Fruit fly (Drosophila melanogaster): ENCODE data around the gene CG13907.

The CG13907 gene

dm6 chr3L:904364-904763, 22.6 kb upstream of the CG13907 start (continued):
- peak; percentile 43 for TF ChIP-seq spab (GFP tag; optimal IDR thresholded peaks at IDR 0.05)
- TF ChIP-seq Hr39 (GFP tag; optimal IDR thresholded peaks at IDR 0.05): peak; percentile 60
- TF ChIP-seq CG6163 (GFP tag; IDR thresholded peaks at IDR 0.05): peak; percentile 56; the same call in 2 of the 3 replicates
- no peak for TF ChIP-seq net (GFP tag; optimal IDR thresholded peaks at IDR 0.05)
- peak; percentile 41 for TF ChIP-seq CG10631 (GFP tag; optimal IDR thresholded peaks at IDR 0.05)
- TF ChIP-seq CG3919 (GFP tag; optimal IDR thresholded peaks at IDR 0.05): peak; percentile 69
- peak; percentile 51 for TF ChIP-seq CG6792 (GFP tag; optimal IDR thresholded peaks at IDR 0.05)
- peak; percentile 75 for TF ChIP-seq esn (GFP tag; optimal IDR thresholded peaks at IDR 0.05)
- TF ChIP-seq CG6808 (GFP tag; optimal IDR thresholded peaks at IDR 0.05): peak; percentile 34
- TF ChIP-seq achi (GFP tag; optimal IDR thresholded peaks at IDR 0.05): peak; percentile 31
- peak; percentile 73 for TF ChIP-seq cyc (GFP tag; optimal IDR thresholded peaks at IDR 0.05)
- TF ChIP-seq CG11762 (GFP tag; optimal IDR thresholded peaks at IDR 0.05; ENCODE audit: insufficient read depth): peak; percentile 24
- TF ChIP-seq CG10669 (GFP tag; optimal IDR thresholded peaks at IDR 0.05): peak; percentile 59
- TF ChIP-seq CG7368 (GFP tag; optimal IDR thresholded peaks at IDR 0.05): peak; percentile 47
- TF ChIP-seq Eip75B (GFP tag; optimal IDR thresholded peaks at IDR 0.05): peak; percentile 40
- peak; percentile 33 for TF ChIP-seq Sox14 (GFP tag; optimal IDR thresholded peaks at IDR 0.05)
- TF ChIP-seq Eip93F (GFP tag; optimal IDR thresholded peaks at IDR 0.05): no peak
- no peak for TF ChIP-seq eg (GFP tag; IDR thresholded peaks at IDR 0.05)
- TF ChIP-seq CG8319 (GFP tag; optimal IDR thresholded peaks at IDR 0.05): peak; percentile 14
- TF ChIP-seq CG8119 (GFP tag; IDR thresholded peaks at IDR 0.05): 0 out of 3 replicates have a peak, but pooled peaks have one; percentile 16
- TF ChIP-seq Gug (GFP tag; IDR thresholded peaks at IDR 0.05): no peak
- no peak for TF ChIP-seq CG4318 (GFP tag; optimal IDR thresholded peaks at IDR 0.05)
- peak in 1 of 2 experiments; percentile 33 for TF ChIP-seq ss (GFP tag; optimal IDR thresholded peaks at IDR 0.05)
- TF ChIP-seq vri (GFP tag; optimal IDR thresholded peaks at IDR 0.05): peak; percentile 49
- peak; percentile 62 for TF ChIP-seq Met (GFP tag; optimal IDR thresholded peaks at IDR 0.05)
- peak in 1 of 2 experiments; percentile 60 for TF ChIP-seq salr (GFP tag; optimal IDR thresholded peaks at IDR 0.05)
- TF ChIP-seq Sox15 (GFP tag; optimal IDR thresholded peaks at IDR 0.05): peak; percentile 15
- peak; percentile 40 for TF ChIP-seq CG1621 (tag; optimal IDR thresholded peaks at IDR 0.05)

dm6 chr3L:903900-904299, 22.1 kb upstream of the CG13907 start:
- TF ChIP-seq cyc (GFP tag; optimal IDR thresholded peaks at IDR 0.05): no peak
- TF ChIP-seq CG8119 (GFP tag; IDR thresholded peaks at IDR 0.05): no peak
- no peak for TF ChIP-seq CG8632 (GFP tag; optimal IDR thresholded peaks at IDR 0.05)
- TF ChIP-seq fkh (GFP tag; optimal IDR thresholded peaks at IDR 0.05): no peak
- no peak for TF ChIP-seq esn (GFP tag; optimal IDR thresholded peaks at IDR 0.05)
- no peak for TF ChIP-seq Ets96B (tag; optimal IDR thresholded peaks at IDR 0.05)
- no peak for TF ChIP-seq CG4318 (GFP tag; optimal IDR thresholded peaks at IDR 0.05)
- no peak for TF ChIP-seq CG6808 (GFP tag; optimal IDR thresholded peaks at IDR 0.05)
- TF ChIP-seq CG15336 (GFP tag; IDR thresholded peaks at IDR 0.05): no peak

dm6 chr3L:902598-902997, 20.8 kb upstream of the CG13907 start, which contains the start of gene mat:
Gene mat (plus strand): TSS chr3L:902898.
- TF ChIP-seq CG11902 (GFP tag; optimal IDR thresholded peaks at IDR 0.05) (no peak), CG15336 (GFP tag; IDR thresholded peaks at IDR 0.05) (no peak), Blimp-1 (GFP tag; optimal IDR thresholded peaks at IDR 0.05) (no peak), Hr39 (GFP tag; optimal IDR thresholded peaks at IDR 0.05) (no peak), CG9139 (GFP tag; optimal IDR thresholded peaks at IDR 0.05) (no peak), fkh (GFP tag; optimal IDR thresholded peaks at IDR 0.05) (no peak), svp (GFP tag) (no peak), Gug (GFP tag; IDR thresholded peaks at IDR 0.05) (no peak), fd59A (GFP tag; optimal IDR thresholded peaks at IDR 0.05) (no peak), cyc (GFP tag; optimal IDR thresholded peaks at IDR 0.05) (no peak), CG6854 (GFP tag; optimal IDR thresholded peaks at IDR 0.05) (no peak), Hr38 (GFP tag; optimal IDR thresholded peaks at IDR 0.05) (no peak), CG10631 (GFP tag; optimal IDR thresholded peaks at IDR 0.05) (no peak), ss (GFP tag; optimal IDR thresholded peaks at IDR 0.05) (no peak), Hr4 (GFP tag; optimal IDR thresholded peaks at IDR 0.05) (no peak), Smox (GFP tag; optimal IDR thresholded peaks at IDR 0.05) (no peak), CG6276 (GFP tag; optimal IDR thresholded peaks at IDR 0.05) (no peak), dsx (GFP tag; optimal IDR thresholded peaks at IDR 0.05; ENCODE audit: poor library complexity, severe bottlenecking) (no peak)
